Worm (Caenorhabditis elegans): ENCODE data around the gene F32D8.15.

Gene F32D8.15

DNA sequence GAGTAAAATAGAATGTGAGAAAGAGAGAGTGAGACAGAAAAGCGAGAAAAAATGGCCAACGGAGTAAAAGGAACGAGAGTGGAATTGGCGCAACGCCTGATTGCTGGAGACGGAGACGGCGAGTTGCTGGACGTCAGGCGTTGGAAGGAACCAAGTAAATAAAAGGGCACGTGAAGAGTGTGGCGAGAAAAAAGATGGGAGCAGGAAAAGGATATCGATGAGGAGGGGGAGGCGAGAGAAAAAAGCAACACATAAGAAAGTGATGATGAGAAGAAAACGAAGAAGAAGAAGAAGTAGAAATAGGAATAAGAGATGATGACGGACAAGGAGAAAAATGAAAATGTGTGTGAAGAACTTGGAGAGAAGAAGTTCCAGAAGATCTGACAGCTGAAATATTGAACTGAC, 32.4 kb upstream of the F32D8.15 start (continued):
- TF ChIP-seq egl-27 (tag; optimal IDR thresholded peaks at IDR 0.05), result peak; percentile 71 to 82
- no peak for TF ChIP-seq sptf-1 (tag; optimal IDR thresholded peaks at IDR 0.05)
- TF ChIP-seq nhr-90 (tag; optimal IDR thresholded peaks at IDR 0.05; ENCODE audit: poor library complexity), result peak; percentile 54
- TF ChIP-seq nhr-84 (tag; optimal IDR thresholded peaks at IDR 0.05), result no peak
- TF ChIP-seq lin-15B (tag; optimal IDR thresholded peaks at IDR 0.05), result no peak
- TF ChIP-seq jun-1 (tag; optimal IDR thresholded peaks at IDR 0.05), result peak; percentile 80
- TF ChIP-seq mdl-1 (tag; optimal IDR thresholded peaks at IDR 0.05), result peak; percentile 79 to 95
- TF ChIP-seq C04F5.9 (tag; optimal IDR thresholded peaks at IDR 0.05), result no peak
- peak; percentile 97 for TF ChIP-seq fkh-10 (GFP tag; optimal IDR thresholded peaks at IDR 0.05)
- TF ChIP-seq vab-15 (tag; optimal IDR thresholded peaks at IDR 0.05), result no peak
- peak; percentile 63 for TF ChIP-seq snpc-4 (tag; optimal IDR thresholded peaks at IDR 0.05)
- TF ChIP-seq unc-130 (tag; optimal IDR thresholded peaks at IDR 0.05), result peak; percentile 56
- TF ChIP-seq ztf-11 (tag; optimal IDR thresholded peaks at IDR 0.05), result peak in 1 of 2 experiments; percentile 31
- peak; percentile 10 for TF ChIP-seq nhr-11 (tag; optimal IDR thresholded peaks at IDR 0.05)
- TF ChIP-seq irx-1 (tag; optimal IDR thresholded peaks at IDR 0.05), result peak; percentile 83
- TF ChIP-seq nhr-20 (tag; optimal IDR thresholded peaks at IDR 0.05), result peak; percentile 95
- no peak for TF ChIP-seq C34B4.2 (tag; optimal IDR thresholded peaks at IDR 0.05)
- TF ChIP-seq hpl-2 (GFP tag; optimal IDR thresholded peaks at IDR 0.05), result no peak
- TF ChIP-seq dpl-1 (GFP tag; optimal IDR thresholded peaks at IDR 0.05), result peak; percentile 15 to 46 (median 46)
- peak; percentile 88 for TF ChIP-seq blmp-1 (tag; optimal IDR thresholded peaks at IDR 0.05)
- TF ChIP-seq aha-1 (tag; optimal IDR thresholded peaks at IDR 0.05), result no peak
- peak; percentile 10 for TF ChIP-seq mef-2 (tag; optimal IDR thresholded peaks at IDR 0.05)
- peak; percentile 99 for TF ChIP-seq lin-14 (GFP tag; optimal IDR thresholded peaks at IDR 0.05)
- TF ChIP-seq pqm-1 (tag; optimal IDR thresholded peaks at IDR 0.05), result no peak
- peak; percentile 87 for TF ChIP-seq unc-86 (tag; optimal IDR thresholded peaks at IDR 0.05)
- TF ChIP-seq nhr-237 (tag; optimal IDR thresholded peaks at IDR 0.05), result peak; percentile 63
- no peak for TF ChIP-seq zip-4 (GFP tag; optimal IDR thresholded peaks at IDR 0.05)
- TF ChIP-seq nhr-77 (tag; optimal IDR thresholded peaks at IDR 0.05), result peak; percentile 88
- no peak for TF ChIP-seq ceh-8 (GFP tag; optimal IDR thresholded peaks at IDR 0.05)
- TF ChIP-seq ces-1 (GFP tag; optimal IDR thresholded peaks at IDR 0.05), result no peak
- peak; percentile 71 to 86 (median 75) for TF ChIP-seq ceh-82 (tag; optimal IDR thresholded peaks at IDR 0.05)

DNA sequence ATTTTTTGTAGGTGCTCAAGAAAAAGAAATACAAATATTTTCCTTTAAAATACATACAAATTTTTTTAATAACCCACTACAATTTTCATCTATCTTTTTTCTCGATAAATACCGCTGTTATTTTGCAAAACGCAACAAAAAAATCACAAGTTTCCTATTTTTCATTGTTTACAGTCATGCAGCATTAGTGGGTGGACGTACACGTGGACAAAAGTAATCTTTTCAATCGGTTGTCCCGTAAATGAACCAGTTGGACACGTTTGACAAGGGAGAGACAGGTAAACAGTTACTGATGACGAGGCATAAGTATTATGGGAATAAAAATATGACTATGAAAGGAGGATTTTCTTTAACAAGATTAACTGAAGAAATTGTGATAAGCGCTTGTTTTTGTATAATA, 30.7 kb upstream of the F32D8.15 start:
- TF ChIP-seq nhr-20 (tag; optimal IDR thresholded peaks at IDR 0.05) (peak; percentile 24), nhr-85 (tag) (peak; percentile 8), mdl-1 (tag; optimal IDR thresholded peaks at IDR 0.05) (peak in 1 of 2 experiments; percentile 56), dsc-1 (tag; optimal IDR thresholded peaks at IDR 0.05) (peak; percentile 36), nhr-71 (tag; optimal IDR thresholded peaks at IDR 0.05) (peak; percentile 13), lin-14 (GFP tag; optimal IDR thresholded peaks at IDR 0.05) (peak; percentile 46), skn-1 (tag; optimal IDR thresholded peaks at IDR 0.05) (no peak), zip-4 (GFP tag; optimal IDR thresholded peaks at IDR 0.05) (no peak), lin-35 (GFP tag; optimal IDR thresholded peaks at IDR 0.05) (peak in 1 of 2 experiments; percentile 23), snu-23 (GFP tag; optimal IDR thresholded peaks at IDR 0.05) (peak; percentile 47), elt-3 (tag; optimal IDR thresholded peaks at IDR 0.05) (peak in 1 of 6 experiments; percentile 41), xbp-1 (tag; optimal IDR thresholded peaks at IDR 0.05) (peak; percentile 46), tlp-1 (tag; optimal IDR thresholded peaks at IDR 0.05) (no peak), efl-1 (optimal IDR thresholded peaks at IDR 0.05) (no peak), efl-1 (GFP tag; optimal IDR thresholded peaks at IDR 0.05 in 1 of 2) (peak in 1 of 2 experiments; percentile 76)
